Worm (Caenorhabditis elegans) whole organism, L4 larva: ENCODE measurements around the gene C50E3.6.

Experiments
- D1046.2 ChIP-seq: fragments of 200-800 bp; sonication (Bioruptor generic); IDR thresholded peaks from 2 replicates; pipeline ENCODE4 v1.3.6; 2022; ENCODE audit warnings: missing genetic modification characterization, missing compliant biosample characterization
- R02D3.7 ChIP-seq: fragments of 150-350 bp; sonication (generic microtip); optimal IDR thresholded peaks from 3 replicates; lab custom pipeline; 2014; ENCODE audit warnings: missing biosample characterization, missing genetic modification characterization
- dmd-8 ChIP-seq: fragments of 200-800 bp; sonication (Bioruptor generic); IDR thresholded peaks from 2 replicates; pipeline ENCODE4 v1.3.6; 2022; ENCODE audit warnings: missing genetic modification characterization, missing compliant biosample characterization
- fos-1 ChIP-seq: fragments of 150-350 bp; optimal IDR thresholded peaks from 2 replicates; lab custom pipeline; 2014; ENCODE audit warnings: missing biosample characterization, missing genetic modification characterization
- lsy-2 ChIP-seq, 2 experiments: fragments of 150-350 bp in 1 of 2; sonication (generic microtip) in 1 of 2; optimal IDR thresholded peaks; 2 replicates each; lab custom pipeline; 2014 to 2017; ENCODE audit warnings: missing biosample characterization in 2 of 2, missing genetic modification characterization in 2 of 2
- nhr-10 ChIP-seq: fragments of 150-350 bp; optimal IDR thresholded peaks from 2 replicates; lab custom pipeline; 2014; ENCODE audit warnings: missing biosample characterization, missing genetic modification characterization
- nhr-11 ChIP-seq: fragments of 150-350 bp; optimal IDR thresholded peaks from 2 replicates; lab custom pipeline; 2014; ENCODE audit warnings: missing biosample characterization, missing genetic modification characterization
- pqm-1 ChIP-seq: sonication (generic microtip); optimal IDR thresholded peaks from 2 replicates; lab custom pipeline; 2017; ENCODE audit warnings: missing biosample characterization, missing genetic modification characterization
- snpc-4 ChIP-seq: fragments of 150-350 bp; optimal IDR thresholded peaks from 2 replicates; lab custom pipeline; 2014; ENCODE audit warnings: missing biosample characterization, missing genetic modification characterization
- tra-1 ChIP-seq: fragments of 200-800 bp; sonication (Bioruptor generic); IDR thresholded peaks from 2 replicates; pipeline ENCODE4 v1.3.6; 2022; ENCODE audit warnings: missing genetic modification reagents, missing genetic modification characterization, missing compliant biosample characterization

- no peak for TF ChIP-seq fos-1 (tag; lab: Kevin White, UChicago)
- no peak for TF ChIP-seq R02D3.7 (tag; lab: Kevin White, UChicago)
- TF ChIP-seq snpc-4 (tag; lab: Kevin White, UChicago) = no peak
- TF ChIP-seq nhr-11 (tag; lab: Kevin White, UChicago) = no peak
- no peak for TF ChIP-seq pqm-1 (tag; lab: Kevin White, UChicago)
- no peak for TF ChIP-seq nhr-10
- TF ChIP-seq dmd-8 (GFP tag; lab: Robert Waterston, UW) = no peak
- TF ChIP-seq tra-1 (GFP tag; lab: Robert Waterston, UW) = no peak
- no peak for TF ChIP-seq D1046.2 (GFP tag; lab: Robert Waterston, UW)
- TF ChIP-seq lsy-2 (tag; optimal IDR thresholded peaks at IDR 0.05; lab: Kevin White, UChicago) = no peak
Measured at ce11 chrV:7539015-7539414, 51.3 kb downstream of the C50E3.6 start, which contains the start of gene srh-268.
